Worm (Caenorhabditis elegans) whole organism, L2 larva: ENCODE data around the gene clc-6.

Experiments
- ZK546.5 ChIP-seq: sonication (generic microtip); optimal IDR thresholded peaks from 2 replicates; lab custom pipeline; 2017; ENCODE audit warnings: missing biosample characterization, missing genetic modification characterization
- blmp-1 ChIP-seq: sonication (generic microtip); optimal IDR thresholded peaks from 2 replicates; lab custom pipeline; 2017; ENCODE audit warnings: missing genetic modification characterization, mild to moderate bottlenecking, missing compliant biosample characterization, antibody characterized with exemption, moderate library complexity; ENCODE audit not compliant: insufficient read depth
- egl-27 ChIP-seq: sonication (generic microtip); optimal IDR thresholded peaks from 3 replicates; lab custom pipeline; 2017; ENCODE audit warnings: missing biosample characterization, missing genetic modification reagents, missing genetic modification characterization
- lin-39 ChIP-seq: fragments of 150-350 bp; optimal IDR thresholded peaks from 2 replicates; lab custom pipeline; 2014; ENCODE audit warnings: missing biosample characterization, missing genetic modification reagents, missing genetic modification characterization
- nhr-11 ChIP-seq: fragments of 150-350 bp; optimal IDR thresholded peaks from 2 replicates; lab custom pipeline; 2014; ENCODE audit warnings: missing biosample characterization, missing genetic modification characterization
- nhr-12 ChIP-seq: fragments of 150-350 bp; optimal IDR thresholded peaks from 2 replicates; lab custom pipeline; 2014; ENCODE audit warnings: missing biosample characterization, missing genetic modification characterization
- nhr-23 ChIP-seq: fragments of 150-350 bp; optimal IDR thresholded peaks from 2 replicates; lab custom pipeline; 2014; ENCODE audit warnings: missing biosample characterization, missing genetic modification reagents, missing genetic modification characterization
- nhr-77 ChIP-seq: fragments of 150-350 bp; optimal IDR thresholded peaks from 2 replicates; lab custom pipeline; 2014; ENCODE audit warnings: missing biosample characterization, missing genetic modification characterization
- skn-1 ChIP-seq: sonication (generic microtip); optimal IDR thresholded peaks from 2 replicates; lab custom pipeline; 2017; ENCODE audit warnings: missing biosample characterization, missing genetic modification characterization
- snpc-4 ChIP-seq: fragments of 150-350 bp; optimal IDR thresholded peaks from 2 replicates; lab custom pipeline; 2014; ENCODE audit warnings: missing biosample characterization, missing genetic modification characterization
- unc-39 ChIP-seq: fragments of 150-350 bp; optimal IDR thresholded peaks from 2 replicates; lab custom pipeline; 2014; ENCODE audit warnings: missing biosample characterization, missing genetic modification characterization
- unc-55 ChIP-seq: fragments of 150-350 bp; sonication (generic microtip); optimal IDR thresholded peaks from 3 replicates; lab custom pipeline; 2014; ENCODE audit warnings: missing biosample characterization, missing genetic modification reagents, missing genetic modification characterization
- ztf-4 ChIP-seq: fragments of 150-350 bp; optimal IDR thresholded peaks from 2 replicates; lab custom pipeline; 2014; ENCODE audit warnings: missing biosample characterization, missing genetic modification characterization

- no peak for TF ChIP-seq ZK546.5 (tag; lab: Kevin White, UChicago)
- TF ChIP-seq egl-27 (tag; lab: Kevin White, UChicago): no peak
- no peak for TF ChIP-seq unc-39 (tag; lab: Kevin White, UChicago)
- TF ChIP-seq nhr-11 (tag; lab: Kevin White, UChicago): no peak
- no peak for TF ChIP-seq ztf-4 (tag; lab: Kevin White, UChicago)
- TF ChIP-seq unc-55 (GFP tag; lab: Kevin White, UChicago): no peak
- TF ChIP-seq nhr-23: no peak
- no peak for TF ChIP-seq snpc-4 (tag; lab: Kevin White, UChicago)
- TF ChIP-seq nhr-77 (tag; lab: Kevin White, UChicago): no peak
- no peak for TF ChIP-seq blmp-1 (tag; lab: Kevin White, UChicago)
- no peak for TF ChIP-seq nhr-12 (tag; lab: Kevin White, UChicago)
- no peak for TF ChIP-seq lin-39 (tag; lab: Kevin White, UChicago)
- no peak for TF ChIP-seq skn-1 (tag; lab: Kevin White, UChicago)
These were observed 47.0 kb downstream of the clc-6 start for ce11 chrV:11148971-11149370.
